Worm (Caenorhabditis elegans) whole organism, midembryonic: ENCODE measurements around the gene pals-18.

Experiments used
- T22C8.4 ChIP-seq: fragments of 200-800 bp; sonication (Bioruptor generic); IDR thresholded peaks from 2 replicates; pipeline ENCODE4 v1.3.6; 2022; ENCODE audit warnings: missing genetic modification characterization, missing compliant biosample characterization
- cog-1 ChIP-seq: sonication (generic microtip); optimal IDR thresholded peaks from 2 replicates; lab custom pipeline; 2016; ENCODE audit warnings: missing genetic modification characterization, missing compliant biosample characterization
- flt-1 ChIP-seq: fragments of 200-800 bp; sonication (Bioruptor generic); IDR thresholded peaks from 2 replicates; pipeline ENCODE4 v1.3.6; 2022; ENCODE audit warnings: missing genetic modification characterization, missing compliant biosample characterization
- klf-2 ChIP-seq: fragments of 200-800 bp; sonication (Bioruptor generic); conservative IDR thresholded peaks from 2 replicates; pipeline ENCODE4 v1.3.6; 2022; ENCODE audit warnings: missing genetic modification reagents, missing genetic modification characterization, missing compliant biosample characterization
- med-1 ChIP-seq: sonication (generic microtip); optimal IDR thresholded peaks from 2 replicates; lab custom pipeline; 2017; ENCODE audit warnings: missing genetic modification characterization, mild to moderate bottlenecking, missing compliant biosample characterization, antibody characterized with exemption, missing genetic modification reagents; ENCODE audit not compliant: insufficient read depth
- ref-1 ChIP-seq: fragments of 200-800 bp; sonication (Bioruptor generic); conservative IDR thresholded peaks from 2 replicates; pipeline ENCODE4 v1.3.6; 2022; ENCODE audit warnings: missing genetic modification reagents, missing genetic modification characterization, missing compliant biosample characterization
- tab-1 ChIP-seq: fragments of 200-800 bp; sonication (Bioruptor generic); IDR thresholded peaks from 2 replicates; pipeline ENCODE4 v1.3.6; 2022; ENCODE audit warnings: missing genetic modification characterization, missing compliant biosample characterization
- ztf-23 ChIP-seq: fragments of 200-800 bp; sonication (Bioruptor generic); IDR thresholded peaks from 2 replicates; pipeline ENCODE4 v1.3.6; 2022; ENCODE audit warnings: missing genetic modification reagents, missing genetic modification characterization, missing compliant biosample characterization
- ztf-29 ChIP-seq: fragments of 200-800 bp; sonication (Bioruptor generic); IDR thresholded peaks from 2 replicates; pipeline ENCODE4 v1.3.6; 2022; ENCODE audit warnings: missing genetic modification reagents, missing genetic modification characterization, missing compliant biosample characterization

The pals-18 gene

ce11 chrIII:1383483-1383882 is 19.7 kb upstream of the pals-18 start:
- no peak for TF ChIP-seq flt-1 (GFP tag; lab: Robert Waterston, UW)
- no peak for TF ChIP-seq tab-1
- TF ChIP-seq cog-1 (tag; lab: Kevin White, UChicago) = no peak
- no peak for TF ChIP-seq T22C8.4 (GFP tag; lab: Robert Waterston, UW)
- no peak for TF ChIP-seq ztf-23
- no peak for TF ChIP-seq ref-1 (GFP tag; lab: Robert Waterston, UW)
- no peak for TF ChIP-seq klf-2 (GFP tag; lab: Robert Waterston, UW)
- no peak for TF ChIP-seq ztf-29 (GFP tag; lab: Robert Waterston, UW)
- TF ChIP-seq med-1 (GFP tag; lab: Kevin White, UChicago) = no peak

ce11 chrIII:1384092-1384491 is 19.1 kb upstream of the pals-18 start, which contains the start of the genes fbxa-138 and Y82E9BR.5:
TSS of gene fbxa-138 (minus strand) at chrIII:1384252.
TSS of gene Y82E9BR.5 (plus strand) at chrIII:1384370.
- TF ChIP-seq ztf-29 (GFP tag; lab: Robert Waterston, UW) = no peak

- TF ChIP-seq ztf-29 (GFP tag; lab: Robert Waterston, UW) (no peak), ztf-23 (no peak), cog-1 (tag; lab: Kevin White, UChicago) (no peak), med-1 (GFP tag; lab: Kevin White, UChicago) (no peak), T22C8.4 (GFP tag; lab: Robert Waterston, UW) (no peak), klf-2 (GFP tag; lab: Robert Waterston, UW) (no peak), tab-1 (no peak), flt-1 (GFP tag; lab: Robert Waterston, UW) (no peak), ref-1 (GFP tag; lab: Robert Waterston, UW) (no peak)
Observed at ce11 chrIII:1384694-1385093, 18.5 kb upstream of the pals-18 start.

ce11 chrIII:1388274-1389058 is 14.7 kb upstream of the pals-18 start, which contains the start of gene pals-20:
TSS of gene pals-20 (minus strand) at chrIII:1388324.
- no peak for TF ChIP-seq ztf-23
- no peak for TF ChIP-seq klf-2 (GFP tag; lab: Robert Waterston, UW)
- no peak for TF ChIP-seq ref-1 (GFP tag; lab: Robert Waterston, UW)
- TF ChIP-seq flt-1 (GFP tag; lab: Robert Waterston, UW) = no peak
- TF ChIP-seq med-1 (GFP tag; lab: Kevin White, UChicago) = no peak
- no peak for TF ChIP-seq cog-1 (tag; lab: Kevin White, UChicago)
- no peak for TF ChIP-seq ztf-29 (GFP tag; lab: Robert Waterston, UW)
- no peak for TF ChIP-seq tab-1
- TF ChIP-seq T22C8.4 (GFP tag; lab: Robert Waterston, UW) = no peak

ce11 chrIII:1389988-1390387 is 13.2 kb upstream of the pals-18 start:
- no peak for TF ChIP-seq ztf-29 (GFP tag; lab: Robert Waterston, UW)
- TF ChIP-seq klf-2 (GFP tag; lab: Robert Waterston, UW) = no peak

ce11 chrIII:1391752-1392151 is 11.5 kb upstream of the pals-18 start, which contains the start of gene pals-17:
TSS of gene pals-17 (minus strand) at chrIII:1391852.
- no peak for TF ChIP-seq T22C8.4 (GFP tag; lab: Robert Waterston, UW)
- TF ChIP-seq med-1 (GFP tag; lab: Kevin White, UChicago) = no peak
- no peak for TF ChIP-seq klf-2 (GFP tag; lab: Robert Waterston, UW)
- no peak for TF ChIP-seq tab-1
- TF ChIP-seq ztf-29 (GFP tag; lab: Robert Waterston, UW) = no peak
- no peak for TF ChIP-seq flt-1 (GFP tag; lab: Robert Waterston, UW)
- TF ChIP-seq cog-1 (tag; lab: Kevin White, UChicago) = no peak
- TF ChIP-seq ref-1 (GFP tag; lab: Robert Waterston, UW) = no peak
- no peak for TF ChIP-seq ztf-23

- TF ChIP-seq klf-2 (GFP tag; lab: Robert Waterston, UW) (no peak), flt-1 (GFP tag; lab: Robert Waterston, UW) (no peak), tab-1 (no peak), ref-1 (GFP tag; lab: Robert Waterston, UW) (no peak), med-1 (GFP tag; lab: Kevin White, UChicago) (no peak), T22C8.4 (GFP tag; lab: Robert Waterston, UW) (no peak), ztf-23 (no peak), cog-1 (tag; lab: Kevin White, UChicago) (no peak), ztf-29 (GFP tag; lab: Robert Waterston, UW) (no peak)
Observed at ce11 chrIII:1392763-1393162, 10.4 kb upstream of the pals-18 start.

- no peak for TF ChIP-seq ztf-23
- TF ChIP-seq ztf-29 (GFP tag; lab: Robert Waterston, UW) = no peak
- TF ChIP-seq flt-1 (GFP tag; lab: Robert Waterston, UW) = no peak
- no peak for TF ChIP-seq tab-1
- TF ChIP-seq cog-1 (tag; lab: Kevin White, UChicago) = no peak
- no peak for TF ChIP-seq klf-2 (GFP tag; lab: Robert Waterston, UW)
- TF ChIP-seq med-1 (GFP tag; lab: Kevin White, UChicago) = no peak
- TF ChIP-seq T22C8.4 (GFP tag; lab: Robert Waterston, UW) = no peak
- TF ChIP-seq ref-1 (GFP tag; lab: Robert Waterston, UW) = no peak
Observed at ce11 chrIII:1395355-1395754, 7.9 kb upstream of the pals-18 start.

- TF ChIP-seq med-1 (GFP tag; lab: Kevin White, UChicago) (no peak), ztf-29 (GFP tag; lab: Robert Waterston, UW) (no peak), ztf-23 (no peak), klf-2 (GFP tag; lab: Robert Waterston, UW) (no peak), flt-1 (GFP tag; lab: Robert Waterston, UW) (no peak), cog-1 (tag; lab: Kevin White, UChicago) (no peak), T22C8.4 (GFP tag; lab: Robert Waterston, UW) (no peak), ref-1 (GFP tag; lab: Robert Waterston, UW) (no peak), tab-1 (no peak)
Observed at ce11 chrIII:1398183-1398582, 5.0 kb upstream of the pals-18 start.
